Worm (Caenorhabditis elegans) whole organism, L4 larva: ENCODE data around the gene kin-2.

Experiments
- D1046.2 ChIP-seq: fragments of 200-800 bp; sonication (Bioruptor generic); IDR thresholded peaks from 2 replicates; pipeline ENCODE4 v1.3.6; 2022; ENCODE audit warnings: missing genetic modification characterization, missing compliant biosample characterization
- F37D6.2 ChIP-seq: sonication (generic microtip); optimal IDR thresholded peaks from 2 replicates; lab custom pipeline; 2016; ENCODE audit warnings: mild to moderate bottlenecking, missing genetic modification characterization, missing compliant biosample characterization
- R02D3.7 ChIP-seq: fragments of 150-350 bp; sonication (generic microtip); optimal IDR thresholded peaks from 3 replicates; lab custom pipeline; 2014; ENCODE audit warnings: missing biosample characterization, missing genetic modification characterization
- Y105C5A.15 ChIP-seq: fragments of 200-800 bp; sonication (Bioruptor generic); IDR thresholded peaks from 2 replicates; pipeline ENCODE4 v1.3.6; 2022; ENCODE audit warnings: missing genetic modification characterization, missing compliant biosample characterization
- Y48G9A.11 ChIP-seq: fragments of 200-800 bp; sonication (Bioruptor generic); IDR thresholded peaks from 2 replicates; pipeline ENCODE4 v1.3.6; 2022; ENCODE audit warnings: missing genetic modification reagents, missing genetic modification characterization, missing compliant biosample characterization
- Y5F2A.4 ChIP-seq: fragments of 200-800 bp; sonication (Bioruptor generic); optimal IDR thresholded peaks from 2 replicates; lab custom pipeline; 2018; ENCODE audit warnings: mild to moderate bottlenecking, missing genetic modification characterization, missing compliant biosample characterization
- ZK546.5 ChIP-seq, 2 experiments: sonication (generic microtip); optimal IDR thresholded peaks; 2 replicates each; lab custom pipeline; 2017; ENCODE audit warnings: missing biosample characterization in 2 of 2, missing genetic modification characterization in 2 of 2
- aha-1 ChIP-seq: fragments of 150-350 bp; peaks from one replicate; lab custom pipeline; 2014; ENCODE audit warnings: missing biosample characterization, missing genetic modification characterization
- aly-2 ChIP-seq: sonication (generic microtip); optimal IDR thresholded peaks from 2 replicates; lab custom pipeline; 2018; ENCODE audit warnings: missing biosample characterization, missing genetic modification characterization
- attf-4 ChIP-seq: sonication (generic microtip); optimal IDR thresholded peaks from 3 replicates; lab custom pipeline; 2017; ENCODE audit warnings: missing biosample characterization, missing genetic modification characterization
- ceh-20 ChIP-seq: fragments of 200-800 bp; sonication (Bioruptor generic); IDR thresholded peaks from 2 replicates; pipeline ENCODE4 v1.3.6; 2022; ENCODE audit warnings: missing genetic modification reagents, missing genetic modification characterization, missing compliant biosample characterization
- ceh-28 ChIP-seq: fragments of 150-350 bp; optimal IDR thresholded peaks from 2 replicates; lab custom pipeline; 2014; ENCODE audit warnings: missing biosample characterization, missing genetic modification reagents, missing genetic modification characterization
- ceh-32 ChIP-seq: sonication (generic microtip); optimal IDR thresholded peaks from 2 replicates; lab custom pipeline; 2016; ENCODE audit warnings: mild to moderate bottlenecking, missing genetic modification characterization, missing compliant biosample characterization; ENCODE audit not compliant: poor library complexity
- ceh-44 ChIP-seq: fragments of 200-800 bp; sonication (Bioruptor generic); IDR thresholded peaks from 2 replicates; pipeline ENCODE4 v1.3.6; 2022; ENCODE audit warnings: missing genetic modification reagents, missing genetic modification characterization, missing compliant biosample characterization
- ceh-62 ChIP-seq: sonication (generic microtip); optimal IDR thresholded peaks from 2 replicates; lab custom pipeline; 2017; ENCODE audit warnings: missing biosample characterization, missing genetic modification characterization
- cey-2 ChIP-seq: sonication (generic microtip); optimal IDR thresholded peaks from 3 replicates; lab custom pipeline; 2017; ENCODE audit warnings: missing genetic modification characterization, mild to moderate bottlenecking, missing compliant biosample characterization, antibody characterized with exemption, borderline replicate concordance; ENCODE audit not compliant: insufficient read depth
- daf-12 ChIP-seq: fragments of 150-350 bp; optimal IDR thresholded peaks from 2 replicates; lab custom pipeline; 2014; ENCODE audit warnings: missing biosample characterization, missing genetic modification reagents, missing genetic modification characterization
- daf-19 ChIP-seq: fragments of 200-800 bp; sonication (Bioruptor generic); conservative IDR thresholded peaks from 2 replicates; pipeline ENCODE4 v1.3.6; 2022; ENCODE audit warnings: missing genetic modification characterization, missing compliant biosample characterization
- dve-1 ChIP-seq: sonication (generic microtip); optimal IDR thresholded peaks from 2 replicates; lab custom pipeline; 2017; ENCODE audit warnings: antibody characterized with exemption, mild to moderate bottlenecking, missing genetic modification characterization, missing compliant biosample characterization; ENCODE audit not compliant: insufficient read depth
- egl-27 ChIP-seq: sonication (generic microtip); optimal IDR thresholded peaks from 3 replicates; lab custom pipeline; 2017; ENCODE audit warnings: missing biosample characterization, missing genetic modification reagents, missing genetic modification characterization
- egl-43 ChIP-seq: fragments of 200-800 bp; sonication (Bioruptor generic); IDR thresholded peaks from 2 replicates; pipeline ENCODE4 v1.3.6; 2022; ENCODE audit warnings: missing genetic modification reagents, missing genetic modification characterization, missing compliant biosample characterization
- fkh-10 ChIP-seq: fragments of 150-350 bp; optimal IDR thresholded peaks from 2 replicates; lab custom pipeline; 2014; ENCODE audit warnings: missing biosample characterization, missing genetic modification reagents, missing genetic modification characterization
- hif-1 ChIP-seq, 2 experiments: sonication (generic microtip); optimal IDR thresholded peaks; 2 replicates each; lab custom pipeline; 2016 to 2017; ENCODE audit warnings: missing compliant biosample characterization in 2 of 2, missing genetic modification characterization in 2 of 2, missing genetic modification reagents in 2 of 2, missing genotype in 2 of 2, mild to moderate bottlenecking in 1 of 2
- hlh-30 ChIP-seq: sonication (generic microtip); optimal IDR thresholded peaks from 2 replicates; lab custom pipeline; 2017; ENCODE audit warnings: antibody characterized with exemption, mild to moderate bottlenecking, missing genetic modification characterization, missing compliant biosample characterization; ENCODE audit not compliant: insufficient read depth
- jun-1 ChIP-seq: fragments of 150-350 bp; optimal IDR thresholded peaks from 2 replicates; lab custom pipeline; 2014; ENCODE audit warnings: missing biosample characterization, missing genetic modification reagents, missing genetic modification characterization
- lin-13 ChIP-seq: fragments of 150-350 bp; optimal IDR thresholded peaks from 2 replicates; lab custom pipeline; 2014; ENCODE audit warnings: missing biosample characterization, missing genetic modification reagents, missing genetic modification characterization
- lin-15B ChIP-seq: fragments of 150-350 bp; sonication (generic microtip); optimal IDR thresholded peaks from 3 replicates; lab custom pipeline; 2014; ENCODE audit warnings: missing biosample characterization, missing genetic modification characterization
- lir-3 ChIP-seq: sonication (generic microtip); optimal IDR thresholded peaks from 2 replicates; lab custom pipeline; 2016; ENCODE audit warnings: mild to moderate bottlenecking, missing genetic modification characterization, missing compliant biosample characterization
- lsy-2 ChIP-seq, 2 experiments: fragments of 150-350 bp in 1 of 2; sonication (generic microtip) in 1 of 2; optimal IDR thresholded peaks; 2 replicates each; lab custom pipeline; 2014 to 2017; ENCODE audit warnings: missing biosample characterization in 2 of 2, missing genetic modification characterization in 2 of 2
- madf-5 ChIP-seq, 2 experiments: fragments of 200-800 bp; sonication (Bioruptor generic); IDR thresholded peaks; 2 replicates each; pipeline ENCODE4 v1.3.6; 2022; ENCODE audit warnings: missing compliant biosample characterization in 2 of 2, missing genetic modification characterization in 2 of 2
- mdl-1 ChIP-seq, 2 experiments: fragments of 150-350 bp in 1 of 2; sonication (generic microtip) in 1 of 2; optimal IDR thresholded peaks; 2 replicates each; lab custom pipeline; 2014 to 2017; ENCODE audit warnings: missing biosample characterization in 2 of 2, missing genetic modification characterization in 2 of 2
- mep-1 ChIP-seq: fragments of 150-350 bp; sonication (generic microtip); optimal IDR thresholded peaks from 3 replicates; lab custom pipeline; 2014; ENCODE audit warnings: missing biosample characterization, missing genetic modification characterization
- mes-2 ChIP-seq: sonication (generic microtip); optimal IDR thresholded peaks from 2 replicates; lab custom pipeline; 2016; ENCODE audit warnings: missing genotype, mild to moderate bottlenecking, missing genetic modification characterization, missing compliant biosample characterization; ENCODE audit not compliant: poor library complexity, severe bottlenecking
- mxl-3 ChIP-seq: fragments of 200-800 bp; sonication (Bioruptor generic); optimal IDR thresholded peaks from 2 replicates; lab custom pipeline; 2018; ENCODE audit warnings: mild to moderate bottlenecking, missing genetic modification characterization, missing compliant biosample characterization
- nhr-11 ChIP-seq: fragments of 150-350 bp; optimal IDR thresholded peaks from 2 replicates; lab custom pipeline; 2014; ENCODE audit warnings: missing biosample characterization, missing genetic modification characterization
- nhr-237 ChIP-seq: sonication (generic microtip); optimal IDR thresholded peaks from 2 replicates; lab custom pipeline; 2017; ENCODE audit warnings: missing biosample characterization, missing genetic modification characterization
- nhr-25 ChIP-seq: sonication (generic microtip); optimal IDR thresholded peaks from 2 replicates; lab custom pipeline; 2017; ENCODE audit warnings: missing genetic modification characterization, mild to moderate bottlenecking, missing compliant biosample characterization, antibody characterized with exemption, moderate library complexity, borderline replicate concordance; ENCODE audit not compliant: insufficient read depth
- nhr-28 ChIP-seq: fragments of 150-350 bp; optimal IDR thresholded peaks from 2 replicates; lab custom pipeline; 2014; ENCODE audit warnings: missing biosample characterization, missing genetic modification characterization
- nhr-48 ChIP-seq: sonication (generic microtip); optimal IDR thresholded peaks from 2 replicates; lab custom pipeline; 2016; ENCODE audit warnings: mild to moderate bottlenecking, missing genetic modification characterization, missing compliant biosample characterization
- nhr-77 ChIP-seq: fragments of 150-350 bp; optimal IDR thresholded peaks from 2 replicates; lab custom pipeline; 2014; ENCODE audit warnings: missing biosample characterization, missing genetic modification characterization
- rbr-2 ChIP-seq: sonication (generic microtip); optimal IDR thresholded peaks from 2 replicates; lab custom pipeline; 2016; ENCODE audit warnings: missing genotype, missing genetic modification characterization, missing compliant biosample characterization
- sdz-12 ChIP-seq: fragments of 200-800 bp; sonication (Bioruptor generic); optimal IDR thresholded peaks from 2 replicates; lab custom pipeline; 2018; ENCODE audit warnings: mild to moderate bottlenecking, missing genetic modification characterization, missing compliant biosample characterization
- skn-1 ChIP-seq: fragments of 150-350 bp; optimal IDR thresholded peaks from 2 replicates; lab custom pipeline; 2014; ENCODE audit warnings: missing biosample characterization, missing genetic modification characterization
- snpc-1.2 ChIP-seq: fragments of 200-800 bp; sonication (Bioruptor generic); IDR thresholded peaks from 2 replicates; pipeline ENCODE4 v1.3.6; 2022; ENCODE audit warnings: missing genetic modification reagents, missing genetic modification characterization, missing compliant biosample characterization
- snpc-4 ChIP-seq: fragments of 150-350 bp; optimal IDR thresholded peaks from 2 replicates; lab custom pipeline; 2014; ENCODE audit warnings: missing biosample characterization, missing genetic modification characterization
- spr-1 ChIP-seq: sonication (generic microtip); optimal IDR thresholded peaks from 2 replicates; lab custom pipeline; 2016; ENCODE audit warnings: mild to moderate bottlenecking, missing genetic modification characterization, missing compliant biosample characterization
- unc-62 ChIP-seq, 3 experiments: fragments of 150-350 bp in 1 of 3; sonication (generic microtip); optimal IDR thresholded peaks in 2 of 3; peaks in 1 of 3; 1 replicate in 1 of 3; 2 replicates in 2 of 3; lab custom pipeline; 2014 to 2017; ENCODE audit warnings: missing biosample characterization in 3 of 3, missing genetic modification characterization in 3 of 3, missing genetic modification reagents in 3 of 3, missing genotype in 1 of 3
- vab-7 ChIP-seq: fragments of 200-800 bp; sonication (Bioruptor generic); IDR thresholded peaks from 2 replicates; pipeline ENCODE4 v1.3.6; 2022; ENCODE audit warnings: missing genetic modification reagents, missing genetic modification characterization, missing compliant biosample characterization
- zfp-2 ChIP-seq: sonication (generic microtip); optimal IDR thresholded peaks from 2 replicates; lab custom pipeline; 2016; ENCODE audit warnings: mild to moderate bottlenecking, missing genetic modification characterization, missing compliant biosample characterization
- zip-11 ChIP-seq: fragments of 200-800 bp; sonication (Bioruptor generic); IDR thresholded peaks from 2 replicates; pipeline ENCODE4 v1.3.6; 2022; ENCODE audit warnings: missing genetic modification characterization, missing compliant biosample characterization
- zip-2 ChIP-seq: fragments of 150-350 bp; optimal IDR thresholded peaks from 2 replicates; lab custom pipeline; 2014; ENCODE audit warnings: missing biosample characterization, missing genetic modification characterization

kin-2 gene

ce11 chrX:5942171-5942570 lies 35.5 kb downstream of the kin-2 start (continued):
- TF ChIP-seq dve-1 (tag; lab: Kevin White, UChicago) (peak; percentile 50), Y5F2A.4 (GFP tag; lab: Kevin White, UChicago) (no peak), nhr-28 (tag; lab: Kevin White, UChicago) (peak; percentile 77), nhr-48 (tag; lab: Kevin White, UChicago) (no peak), Y48G9A.11 (no peak), spr-1 (no peak), skn-1 (tag; lab: Kevin White, UChicago) (no peak), zip-2 (tag; lab: Kevin White, UChicago) (no peak), ZK546.5 (tag; optimal IDR thresholded peaks at IDR 0.05; lab: Kevin White, UChicago) (no peak), unc-62 (GFP tag; optimal IDR thresholded peaks at IDR 0.05 in 1 of 2; lab: Kevin White, UChicago) (peak in 1 of 2 experiments; percentile 95), unc-62 (tag; optimal IDR thresholded peaks at IDR 0.05; lab: Kevin White, UChicago) (no peak), nhr-11 (tag; lab: Kevin White, UChicago) (peak; percentile 86), rbr-2 (tag; lab: Kevin White, UChicago) (no peak), lin-15B (tag; lab: Kevin White, UChicago) (no peak), snpc-4 (tag; lab: Kevin White, UChicago) (no peak), cey-2 (tag; lab: Kevin White, UChicago) (no peak), hlh-30 (tag; lab: Kevin White, UChicago) (peak; percentile 87), jun-1 (no peak), mep-1 (tag; lab: Kevin White, UChicago) (peak; percentile 38), lsy-2 (tag; optimal IDR thresholded peaks at IDR 0.05; lab: Kevin White, UChicago) (no peak), nhr-77 (tag; lab: Kevin White, UChicago) (peak; percentile 34), lir-3 (tag; lab: Kevin White, UChicago) (no peak), nhr-237 (tag; lab: Kevin White, UChicago) (no peak), ceh-62 (tag; lab: Kevin White, UChicago) (no peak), mxl-3 (GFP tag; lab: Kevin White, UChicago) (peak; percentile 86), egl-27 (tag; lab: Kevin White, UChicago) (no peak), daf-19 (GFP tag; lab: Robert Waterston, UW) (no peak), ceh-44 (no peak), fkh-10 (GFP tag; lab: Kevin White, UChicago) (no peak), daf-12 (tag; lab: Kevin White, UChicago) (no peak), aly-2 (tag; lab: Kevin White, UChicago) (no peak), snpc-1.2 (no peak), R02D3.7 (no peak), attf-4 (no peak), madf-5 (GFP tag; IDR thresholded peaks at IDR 0.05; lab: Robert Waterston, UW) (no peak), D1046.2 (GFP tag; lab: Robert Waterston, UW) (no peak), ceh-28 (tag; lab: Kevin White, UChicago) (no peak), ceh-20 (GFP tag; lab: Robert Waterston, UW) (no peak), sdz-12 (GFP tag; lab: Kevin White, UChicago) (no peak), F37D6.2 (no peak), vab-7 (GFP tag; lab: Robert Waterston, UW) (no peak), zfp-2 (tag; lab: Kevin White, UChicago) (no peak), hif-1 (tag; optimal IDR thresholded peaks at IDR 0.05; lab: Kevin White, UChicago) (peak in 1 of 2 experiments; percentile 14), zip-11 (GFP tag; lab: Robert Waterston, UW) (no peak), ceh-32 (tag; lab: Kevin White, UChicago) (no peak), mdl-1 (tag; optimal IDR thresholded peaks at IDR 0.05; lab: Kevin White, UChicago) (peak; percentile 73 to 90), nhr-25 (tag; lab: Kevin White, UChicago) (no peak), lin-13 (GFP tag; lab: Kevin White, UChicago) (no peak), egl-43 (no peak), mes-2 (tag; lab: Kevin White, UChicago) (no peak), Y105C5A.15 (GFP tag; lab: Robert Waterston, UW) (no peak), aha-1 (peak; percentile 29)
